Fruit fly (Drosophila melanogaster): ENCODE data around the gene MESK4.
A peak's percentile ranks its signal among the peaks of the same experiment; 100 is the strongest.

The MESK4 gene

DNA sequence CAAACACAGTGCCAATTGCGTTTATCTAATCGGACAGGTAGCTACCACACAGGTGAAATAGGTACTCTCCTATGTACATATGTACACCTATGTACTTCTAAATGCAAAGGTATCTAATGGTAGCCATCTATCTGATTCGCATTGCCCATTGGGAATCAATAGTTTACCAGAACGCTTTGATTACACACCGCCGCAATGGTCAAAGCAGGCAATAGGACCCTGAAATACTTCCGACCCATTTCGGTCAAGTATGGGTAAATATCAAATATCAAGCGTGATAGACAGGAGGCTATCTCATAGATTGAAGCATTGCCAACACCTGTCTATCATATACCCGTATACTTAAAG, 20.0 kb downstream of the MESK4 start:
- TF ChIP-seq CG15710 (tag; optimal IDR thresholded peaks at IDR 0.05) (no peak), rn (GFP tag; IDR thresholded peaks at IDR 0.05) (no peak), CG4496 (GFP tag; IDR thresholded peaks at IDR 0.05) (no peak), Pif1A (GFP tag; optimal IDR thresholded peaks at IDR 0.05) (no peak), D1 (tag; optimal IDR thresholded peaks at IDR 0.05) (no peak), CG32121 (GFP tag; IDR thresholded peaks at IDR 0.05) (no peak), CG14655 (GFP tag; optimal IDR thresholded peaks at IDR 0.05) (no peak), CG34367 (tag; optimal IDR thresholded peaks at IDR 0.05) (no peak), EcR (GFP tag; optimal IDR thresholded peaks at IDR 0.05) (no peak), Snoo (tag; optimal IDR thresholded peaks at IDR 0.05) (no peak), fd96Ca (GFP tag; IDR thresholded peaks at IDR 0.05) (no peak), CG8159 (tag; optimal IDR thresholded peaks at IDR 0.05) (no peak), CG12605 (GFP tag; IDR thresholded peaks at IDR 0.05) (no peak), CG10348 (GFP tag; IDR thresholded peaks at IDR 0.05) (no peak), CG17806 (tag; optimal IDR thresholded peaks at IDR 0.05) (no peak), CG8301 (tag; optimal IDR thresholded peaks at IDR 0.05) (no peak), gl (tag; optimal IDR thresholded peaks at IDR 0.05) (no peak)

DNA sequence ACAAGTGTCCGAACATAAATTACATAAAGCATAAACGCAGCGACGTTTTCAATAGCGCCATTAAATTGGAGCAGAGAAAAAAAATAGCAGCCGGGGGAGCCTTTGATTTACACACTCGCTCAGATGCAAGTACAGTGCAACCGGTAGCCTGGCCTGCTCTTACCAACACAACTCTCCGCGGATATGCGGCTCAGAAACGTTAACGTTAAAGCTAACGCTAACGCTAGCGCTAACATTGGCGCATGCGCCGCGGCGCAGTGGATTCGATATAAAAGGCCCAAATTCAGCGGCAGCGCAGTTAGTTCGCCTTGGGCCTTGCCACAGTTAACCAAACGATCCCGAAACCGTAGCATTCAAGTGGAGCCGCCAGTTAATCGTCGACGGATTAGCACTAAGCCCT, 25.7 kb downstream of the MESK4 start, which contains the start of gene Pxd:
Gene Pxd (plus strand): TSS at position 301 of the 400 bp plus-strand sequence.
- 0 out of 3 replicates have a peak, but pooled peaks have one; percentile 31 for TF ChIP-seq CG4496 (GFP tag; IDR thresholded peaks at IDR 0.05)
- no peak for TF ChIP-seq CG17806 (tag; optimal IDR thresholded peaks at IDR 0.05)
- TF ChIP-seq CG9948 (tag; optimal IDR thresholded peaks at IDR 0.05) = no peak

DNA sequence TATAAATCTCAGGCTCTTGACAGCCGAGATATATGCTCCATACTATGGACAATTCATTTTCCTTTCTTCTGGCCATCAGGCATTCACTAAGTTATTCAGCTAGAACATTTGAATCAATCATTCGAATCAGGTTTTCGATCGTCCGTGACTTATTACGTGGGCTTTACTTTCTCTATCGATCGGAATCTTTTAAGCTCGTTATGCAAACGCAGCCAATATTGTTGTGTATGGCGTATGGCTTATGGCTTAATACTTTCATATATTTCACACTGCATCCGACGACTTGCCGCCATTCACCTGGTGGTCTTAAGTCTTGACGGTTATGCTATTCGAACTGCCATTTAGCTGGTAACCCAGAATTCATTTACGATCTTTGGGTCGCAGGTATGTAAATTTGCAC, 27.6 kb downstream of the MESK4 start:
- TF ChIP-seq CG14655 (GFP tag; optimal IDR thresholded peaks at IDR 0.05) (no peak), CG9948 (tag; optimal IDR thresholded peaks at IDR 0.05) (no peak), CG4496 (GFP tag; IDR thresholded peaks at IDR 0.05) (no peak), CG34367 (tag; optimal IDR thresholded peaks at IDR 0.05) (no peak), Pif1A (GFP tag; optimal IDR thresholded peaks at IDR 0.05) (no peak), EcR (GFP tag; optimal IDR thresholded peaks at IDR 0.05) (no peak), CG13204 (GFP tag; optimal IDR thresholded peaks at IDR 0.05) (no peak), gl (tag; optimal IDR thresholded peaks at IDR 0.05) (no peak), CG8159 (tag; optimal IDR thresholded peaks at IDR 0.05) (no peak), Snoo (tag; optimal IDR thresholded peaks at IDR 0.05) (no peak), Pif1B (GFP tag; optimal IDR thresholded peaks at IDR 0.05) (no peak), fd96Ca (GFP tag; IDR thresholded peaks at IDR 0.05) (no peak), CG12605 (GFP tag; IDR thresholded peaks at IDR 0.05) (no peak), CG8301 (tag; optimal IDR thresholded peaks at IDR 0.05) (no peak)

DNA sequence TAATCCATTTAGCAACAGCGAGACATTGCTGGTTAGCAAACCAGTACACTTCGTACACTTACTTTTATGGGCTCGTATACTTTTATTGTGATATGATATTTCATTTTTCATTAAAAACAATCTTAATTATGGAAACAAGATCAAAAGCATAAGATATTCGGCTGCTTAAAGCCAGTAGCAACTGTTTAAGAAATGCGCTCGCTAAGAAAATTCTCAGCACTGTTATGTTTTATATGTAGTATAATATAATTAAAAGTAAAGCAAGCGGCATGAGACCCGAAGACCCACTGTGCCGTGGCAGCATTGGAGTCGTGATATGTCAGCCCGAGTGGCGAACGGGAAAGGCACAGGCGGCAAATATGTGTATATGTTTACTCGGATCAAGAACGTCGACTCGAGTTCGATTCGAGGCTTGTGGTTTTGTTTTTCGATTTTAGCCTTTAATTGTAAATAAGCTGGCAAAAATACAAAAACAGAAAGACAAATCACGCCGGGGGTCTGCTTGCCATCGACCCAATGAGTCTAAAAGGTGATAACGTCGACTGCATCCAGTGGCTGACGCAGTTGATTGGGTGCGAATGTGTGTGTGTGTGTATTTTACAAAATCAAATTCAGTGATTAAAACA, 30.4 kb downstream of the MESK4 start:
- TF ChIP-seq CG10348 (GFP tag; IDR thresholded peaks at IDR 0.05) (no peak), Pif1A (GFP tag; optimal IDR thresholded peaks at IDR 0.05) (peak; percentile 6), Snoo (tag; optimal IDR thresholded peaks at IDR 0.05) (no peak), CG17806 (tag; optimal IDR thresholded peaks at IDR 0.05) (peak; percentile 22), CG8301 (tag; optimal IDR thresholded peaks at IDR 0.05) (peak; percentile 8), gl (tag; optimal IDR thresholded peaks at IDR 0.05) (peak; percentile 53), Pif1B (GFP tag; optimal IDR thresholded peaks at IDR 0.05) (no peak), CG9948 (tag; optimal IDR thresholded peaks at IDR 0.05) (peak; percentile 19), CG13204 (GFP tag; optimal IDR thresholded peaks at IDR 0.05) (peak; percentile 33), EcR (GFP tag; optimal IDR thresholded peaks at IDR 0.05) (peak; percentile 76), Ets98B (GFP tag; IDR thresholded peaks at IDR 0.05) (no peak), CG14655 (GFP tag; optimal IDR thresholded peaks at IDR 0.05) (peak; percentile 47), CG4496 (GFP tag; IDR thresholded peaks at IDR 0.05) (0 out of 3 replicates have a peak, but pooled peaks have one; percentile 17), CG8159 (tag; optimal IDR thresholded peaks at IDR 0.05) (peak; percentile 51)

DNA sequence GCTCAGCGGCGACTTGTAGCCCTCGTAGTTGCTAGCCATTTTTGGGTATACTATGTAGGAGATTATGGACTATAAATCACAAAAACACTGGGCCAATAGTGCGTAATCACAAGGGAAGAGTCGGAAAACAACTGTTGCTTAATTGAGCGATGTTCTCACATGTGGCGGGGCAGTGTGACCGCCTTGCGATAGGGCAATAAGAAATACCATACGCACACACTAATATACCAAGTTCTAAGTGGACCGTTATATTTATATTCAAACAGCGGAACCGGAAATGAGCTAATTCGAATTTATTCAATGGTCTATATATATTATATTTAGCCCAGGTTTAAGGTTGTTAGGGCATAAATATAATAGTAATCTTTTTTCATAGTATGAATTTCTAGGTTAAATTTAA, 32.3 kb downstream of the MESK4 start, which contains the start of gene Adsl:
Gene Adsl (minus strand): TSS at position 165 of the 400 bp plus-strand sequence.
- TF ChIP-seq CG12605 (GFP tag; IDR thresholded peaks at IDR 0.05) = peak; percentile 78
- TF ChIP-seq CG13204 (GFP tag; optimal IDR thresholded peaks at IDR 0.05) = no peak
- peak; percentile 9 for TF ChIP-seq CG8301 (tag; optimal IDR thresholded peaks at IDR 0.05)
- no peak for TF ChIP-seq CG17806 (tag; optimal IDR thresholded peaks at IDR 0.05)
- peak; percentile 59 for TF ChIP-seq Pif1A (GFP tag; optimal IDR thresholded peaks at IDR 0.05)
- TF ChIP-seq rn (GFP tag; IDR thresholded peaks at IDR 0.05) = no peak
- TF ChIP-seq Pif1B (GFP tag; optimal IDR thresholded peaks at IDR 0.05) = peak; percentile 8
- peak; percentile 39 for TF ChIP-seq CG8159 (tag; optimal IDR thresholded peaks at IDR 0.05)
- TF ChIP-seq Snoo (tag; optimal IDR thresholded peaks at IDR 0.05) = peak; percentile 79
- TF ChIP-seq CG4496 (GFP tag; IDR thresholded peaks at IDR 0.05) = peak; percentile 53
- peak; percentile 61 for TF ChIP-seq D1 (tag; optimal IDR thresholded peaks at IDR 0.05)

DNA sequence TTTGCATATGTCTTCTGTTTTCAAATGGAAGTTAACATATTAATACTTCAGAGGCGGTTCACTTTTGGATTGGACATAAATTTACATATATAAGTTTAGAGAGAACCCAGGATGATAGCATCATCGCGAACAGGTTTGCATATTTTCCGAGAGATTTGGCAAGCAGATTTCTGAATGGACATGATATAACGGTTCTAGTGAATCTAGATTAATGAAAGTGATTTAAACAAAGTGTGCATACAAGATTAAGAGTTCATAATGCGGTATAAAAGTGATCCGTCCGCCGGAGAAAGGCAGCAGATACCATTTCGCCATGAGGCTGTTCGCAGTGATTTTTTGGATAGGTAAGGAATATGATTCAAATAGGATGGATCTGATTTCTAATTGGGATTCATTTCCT, 39.8 kb downstream of the MESK4 start, which contains the start of gene CG5225:
Gene CG5225 (plus strand): TSS at position 301 of the 400 bp plus-strand sequence.
- TF ChIP-seq rn (GFP tag; IDR thresholded peaks at IDR 0.05) (no peak), CG4496 (GFP tag; IDR thresholded peaks at IDR 0.05) (no peak), Ets98B (GFP tag; IDR thresholded peaks at IDR 0.05) (no peak), CG9948 (tag; optimal IDR thresholded peaks at IDR 0.05) (no peak), CG14655 (GFP tag; optimal IDR thresholded peaks at IDR 0.05) (no peak), Pif1A (GFP tag; optimal IDR thresholded peaks at IDR 0.05) (no peak)

Measured in whole organism, pupa.